Fruit fly (Drosophila melanogaster) whole organism: ENCODE results near the gene CG33500.

Source experiments
- CG8478 ChIP-seq: fragments of >200 bp; optimal IDR thresholded peaks from 2 replicates; lab custom pipeline; 2018; ENCODE audit warnings: inconsistent platforms
- Dll ChIP-seq: fragments of >200 bp; optimal IDR thresholded peaks from 2 replicates; lab custom pipeline; 2017
- EcR ChIP-seq, 2 experiments: fragments of >200 bp; optimal IDR thresholded peaks; 2 replicates each; lab custom pipeline; 2017; ENCODE audit warnings: missing biosample characterization in 2 of 2, missing genetic modification characterization in 2 of 2, missing genetic modification reagents in 2 of 2
- psq ChIP-seq: fragments of >200 bp; optimal IDR thresholded peaks from 2 replicates; lab custom pipeline; 2017

DNA sequence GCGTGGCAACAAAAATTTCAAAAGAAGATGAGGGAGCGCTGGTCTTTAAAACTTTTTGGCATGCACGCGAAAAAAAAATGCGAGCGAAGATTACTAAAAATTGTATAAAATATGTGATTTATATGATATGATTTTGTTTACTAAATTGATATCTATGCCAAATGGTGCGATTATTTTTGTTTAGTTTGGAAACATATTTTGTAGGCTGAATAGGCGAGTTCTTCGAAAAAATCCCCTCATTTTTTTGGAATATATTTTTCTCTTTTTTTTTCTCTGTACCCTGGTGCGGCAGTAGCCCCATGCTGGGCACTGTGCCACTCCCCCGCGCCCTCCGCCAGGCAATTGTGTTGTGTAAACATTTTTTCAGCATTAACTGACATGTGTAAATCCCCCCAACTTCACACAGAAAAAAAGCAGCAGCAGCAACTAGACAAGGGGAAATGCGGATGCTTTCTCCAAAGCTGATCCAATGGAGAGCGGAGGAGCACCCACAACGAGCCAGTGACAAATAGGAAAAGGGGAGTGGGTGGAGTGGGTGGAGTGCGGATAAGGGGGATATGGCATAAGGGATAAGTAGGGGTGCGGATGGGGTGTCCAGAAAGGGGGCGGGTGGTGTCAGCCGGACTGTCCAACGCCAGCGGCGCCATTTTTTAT is 22.4 kb upstream of the CG33500 start:
- TF ChIP-seq psq (lab: Kevin White, UChicago), result no peak
- TF ChIP-seq CG8478, result no peak
- TF ChIP-seq EcR (GFP tag; optimal IDR thresholded peaks at IDR 0.05; lab: Kevin White, UChicago), result no peak
- TF ChIP-seq Dll (lab: Kevin White, UChicago), result no peak
